Fruit fly (Drosophila melanogaster) whole organism, embryonic: Measurements from ENCODE around the gene sosie.
A peak's percentile ranks its signal among the peaks of the same experiment; 100 is the strongest.

Experiments used
- Bgb ChIP-seq: fragments of 200-800 bp; sonication (Bioruptor generic); IDR thresholded peaks from 2 replicates; pipeline ENCODE4 v1.3.6; 2022; ENCODE audit warnings: missing biosample characterization, missing genetic modification characterization; ENCODE audit not compliant: partially characterized antibody
- CG12071 ChIP-seq: fragments of 200-800 bp; sonication (Bioruptor generic); optimal IDR thresholded peaks from 3 replicates; lab custom pipeline; 2018; ENCODE audit warnings: missing biosample characterization, mild to moderate bottlenecking, missing genetic modification characterization
- CG1233 ChIP-seq: fragments of 200-800 bp; sonication (Bioruptor generic); optimal IDR thresholded peaks from 4 replicates; lab custom pipeline; 2018; ENCODE audit warnings: missing biosample characterization, mild to moderate bottlenecking, missing genetic modification characterization
- CG15696 ChIP-seq: fragments of 200-800 bp; sonication (Bioruptor generic); optimal IDR thresholded peaks from 2 replicates; lab custom pipeline; 2019; ENCODE audit warnings: missing biosample characterization, mild to moderate bottlenecking, missing genetic modification characterization, moderate library complexity
- CG18011 ChIP-seq: fragments of 200-800 bp; sonication (Bioruptor generic); optimal IDR thresholded peaks from 2 replicates; lab custom pipeline; 2017; ENCODE audit warnings: missing biosample characterization, missing genetic modification characterization, mild to moderate bottlenecking, moderate library complexity, missing genotype
- CG18262 ChIP-seq: fragments of 200-800 bp; optimal IDR thresholded peaks from 3 replicates; lab custom pipeline; 2019; ENCODE audit warnings: missing biosample characterization, mild to moderate bottlenecking, missing genetic modification characterization, moderate library complexity
- CG2678 ChIP-seq: fragments of 200-800 bp; sonication (Bioruptor generic); optimal IDR thresholded peaks from 3 replicates; lab custom pipeline; 2019; ENCODE audit warnings: missing biosample characterization, mild to moderate bottlenecking, missing genetic modification characterization, moderate library complexity
- CG30403 ChIP-seq: fragments of 200-800 bp; sonication (Bioruptor generic); optimal IDR thresholded peaks from 3 replicates; lab custom pipeline; 2016; ENCODE audit warnings: missing biosample characterization, missing genetic modification characterization
- CG33213 ChIP-seq: fragments of 200-800 bp; sonication (Bioruptor generic); optimal IDR thresholded peaks from 3 replicates; lab custom pipeline; 2016; ENCODE audit warnings: missing biosample characterization, missing genetic modification characterization
- CG4707 ChIP-seq: fragments of 200-800 bp; sonication (Bioruptor generic); optimal IDR thresholded peaks from 2 replicates; lab custom pipeline; 2018; ENCODE audit warnings: missing biosample characterization, mild to moderate bottlenecking, missing genetic modification characterization, moderate library complexity
- CG8281 ChIP-seq: fragments of 200-800 bp; sonication (Bioruptor generic); optimal IDR thresholded peaks from 2 replicates; lab custom pipeline; 2018; ENCODE audit warnings: missing biosample characterization, mild to moderate bottlenecking, missing genetic modification characterization, moderate library complexity
- CG8478 ChIP-seq: fragments of >200 bp; optimal IDR thresholded peaks from 2 replicates; lab custom pipeline; 2018
- CHES-1-like ChIP-seq: fragments of 200-800 bp; sonication (Bioruptor generic); optimal IDR thresholded peaks from 2 replicates; lab custom pipeline; 2016; ENCODE audit warnings: missing biosample characterization, missing genetic modification characterization
- D ChIP-seq, 2 experiments: fragments of 200-800 bp in 1 of 2; fragments of >200 bp in 1 of 2; sonication (Bioruptor generic) in 1 of 2; optimal IDR thresholded peaks; 2 replicates in 1 of 2; 3 replicates in 1 of 2; lab custom pipeline; 2017; ENCODE audit warnings: mild to moderate bottlenecking in 1 of 2, missing biosample characterization in 1 of 2, missing genetic modification characterization in 1 of 2, missing genetic modification reagents in 1 of 2
- D19A ChIP-seq: fragments of 200-800 bp; optimal IDR thresholded peaks from 3 replicates; lab custom pipeline; 2019; ENCODE audit warnings: missing biosample characterization, mild to moderate bottlenecking, missing genetic modification characterization, moderate library complexity
- Deaf1 ChIP-seq: fragments of 200-800 bp; optimal IDR thresholded peaks from 3 replicates; lab custom pipeline; 2019; ENCODE audit warnings: missing biosample characterization, mild to moderate bottlenecking, missing genetic modification characterization, moderate library complexity
- Ets97D ChIP-seq: fragments of 200-800 bp; sonication (Bioruptor generic); optimal IDR thresholded peaks from 3 replicates; lab custom pipeline; 2016; ENCODE audit warnings: missing biosample characterization, missing genetic modification characterization
- Fer1 ChIP-seq: fragments of 200-800 bp; sonication (Bioruptor generic); optimal IDR thresholded peaks from 2 replicates; lab custom pipeline; 2017; ENCODE audit warnings: missing biosample characterization, mild to moderate bottlenecking, missing genetic modification characterization
- Fer2 ChIP-seq: fragments of 200-800 bp; sonication (Bioruptor generic); optimal IDR thresholded peaks from 2 replicates; lab custom pipeline; 2018; ENCODE audit warnings: missing biosample characterization, mild to moderate bottlenecking, missing genetic modification characterization, moderate library complexity
- H2.0 ChIP-seq: fragments of 200-800 bp; sonication (Bioruptor generic); IDR thresholded peaks from 2 replicates; pipeline ENCODE4 v1.3.6; 2022; ENCODE audit warnings: missing biosample characterization, missing genetic modification characterization
- HmgZ ChIP-seq: fragments of 200-800 bp; sonication (Bioruptor generic); optimal IDR thresholded peaks from 2 replicates; lab custom pipeline; 2018; ENCODE audit warnings: missing biosample characterization, mild to moderate bottlenecking, missing genetic modification characterization
- Hr78 ChIP-seq, 2 experiments: fragments of 200-800 bp in 1 of 2; fragments of >200 bp in 1 of 2; sonication (Bioruptor generic) in 1 of 2; optimal IDR thresholded peaks; 2 replicates each; lab custom pipeline; 2017 to 2019; ENCODE audit warnings: missing biosample characterization in 2 of 2, missing genetic modification characterization in 2 of 2, mild to moderate bottlenecking in 1 of 2, moderate library complexity in 1 of 2
- Max ChIP-seq: fragments of 200-800 bp; sonication (Bioruptor generic); optimal IDR thresholded peaks from 2 replicates; lab custom pipeline; 2016; ENCODE audit warnings: missing biosample characterization, mild to moderate bottlenecking, missing genetic modification characterization
- Rfx ChIP-seq: fragments of 200-800 bp; sonication (Bioruptor generic); IDR thresholded peaks from 2 replicates; pipeline ENCODE4 v1.3.6; 2022; ENCODE audit warnings: missing biosample characterization, missing genetic modification characterization
- Scr ChIP-seq: fragments of 200-800 bp; sonication (Bioruptor generic); IDR thresholded peaks from 2 replicates; pipeline ENCODE4 v1.3.6; 2022; ENCODE audit warnings: missing biosample characterization, missing genetic modification characterization; ENCODE audit not compliant: partially characterized antibody
- TFAM ChIP-seq: fragments of 200-800 bp; sonication (Bioruptor generic); optimal IDR thresholded peaks from 2 replicates; lab custom pipeline; 2017; ENCODE audit warnings: missing biosample characterization, missing genetic modification characterization, inconsistent platforms
- Xbp1 ChIP-seq: fragments of 200-800 bp; sonication (Bioruptor generic); optimal IDR thresholded peaks from 3 replicates; lab custom pipeline; 2016; ENCODE audit warnings: missing biosample characterization, mild to moderate bottlenecking, missing genetic modification characterization
- ci ChIP-seq: fragments of 200-800 bp; sonication (Bioruptor generic); IDR thresholded peaks from 3 replicates; pipeline ENCODE4 v1.3.6; 2022; ENCODE audit warnings: missing biosample characterization, missing genetic modification characterization
- crp ChIP-seq, 2 experiments: fragments of 200-800 bp; sonication (Bioruptor generic); optimal IDR thresholded peaks; 2 replicates in 1 of 2; 3 replicates in 1 of 2; lab custom pipeline; 2017; ENCODE audit warnings: missing biosample characterization in 2 of 2, missing genetic modification characterization in 2 of 2, mild to moderate bottlenecking in 1 of 2, moderate library complexity in 1 of 2
- dmrt11E ChIP-seq: fragments of 200-800 bp; sonication (Bioruptor generic); optimal IDR thresholded peaks from 3 replicates; lab custom pipeline; 2018; ENCODE audit warnings: missing biosample characterization, mild to moderate bottlenecking, missing genetic modification characterization, moderate library complexity
- en ChIP-seq: fragments of 200-800 bp; sonication (Bioruptor generic); optimal IDR thresholded peaks from 2 replicates; lab custom pipeline; 2016; ENCODE audit warnings: missing biosample characterization, missing genetic modification characterization
- ewg ChIP-seq: fragments of 200-800 bp; sonication (Bioruptor generic); optimal IDR thresholded peaks from 3 replicates; lab custom pipeline; 2017; ENCODE audit warnings: mild to moderate bottlenecking, missing biosample characterization, missing genetic modification reagents, missing genetic modification characterization
- h ChIP-seq: fragments of >200 bp; optimal IDR thresholded peaks from 2 replicates; lab custom pipeline; 2017
- ham ChIP-seq: fragments of 200-800 bp; sonication (Bioruptor generic); IDR thresholded peaks from 2 replicates; pipeline ENCODE4 v1.3.6; 2022; ENCODE audit warnings: missing biosample characterization, missing genetic modification characterization
- hb ChIP-seq: fragments of 200-800 bp; sonication (Bioruptor generic); IDR thresholded peaks from 3 replicates; pipeline ENCODE4 v1.3.6; 2022; ENCODE audit warnings: missing biosample characterization, missing genetic modification characterization; ENCODE audit not compliant: partially characterized antibody
- hkb ChIP-seq, 2 experiments: fragments of 200-800 bp in 1 of 2; fragments of >200 bp in 1 of 2; sonication (Bioruptor generic) in 1 of 2; IDR thresholded peaks in 1 of 2; optimal IDR thresholded peaks in 1 of 2; 2 replicates each; pipeline versions ENCODE4 v1.3.6 to Lab custom; 2017 to 2022; ENCODE audit warnings: missing biosample characterization in 1 of 2, missing genetic modification characterization in 1 of 2
- mam ChIP-seq: fragments of 200-800 bp; sonication (Bioruptor generic); optimal IDR thresholded peaks from 3 replicates; lab custom pipeline; 2016; ENCODE audit warnings: missing biosample characterization, missing genetic modification characterization
- mld ChIP-seq: fragments of 200-800 bp; sonication (Bioruptor generic); IDR thresholded peaks from 3 replicates; pipeline ENCODE4 v1.3.6; 2022; ENCODE audit warnings: missing biosample characterization, missing genetic modification characterization; ENCODE audit not compliant: partially characterized antibody
- onecut ChIP-seq: fragments of 200-800 bp; sonication (Bioruptor generic); IDR thresholded peaks from 2 replicates; pipeline ENCODE4 v1.3.6; 2022; ENCODE audit warnings: missing biosample characterization, missing genetic modification characterization
- sc ChIP-seq, 3 experiments: fragments of >200 bp in 2 of 3; fragments of 200-800 bp in 1 of 3; sonication (Bioruptor generic) in 1 of 3; optimal IDR thresholded peaks; 2 replicates in 2 of 3; 3 replicates in 1 of 3; lab custom pipeline; 2017; ENCODE audit warnings: mild to moderate bottlenecking in 1 of 3, missing biosample characterization in 1 of 3, missing genetic modification characterization in 1 of 3, missing genetic modification reagents in 1 of 3
- sens-2 ChIP-seq: fragments of 200-800 bp; sonication (Bioruptor generic); IDR thresholded peaks from 2 replicates; pipeline ENCODE4 v1.3.6; 2022; ENCODE audit warnings: missing biosample characterization, missing genetic modification characterization
- sisA ChIP-seq: fragments of 200-800 bp; sonication (Bioruptor generic); IDR thresholded peaks from 2 replicates; pipeline ENCODE4 v1.3.6; 2022; ENCODE audit warnings: missing biosample characterization, missing genetic modification characterization
- so ChIP-seq: fragments of 200-800 bp; sonication (Bioruptor generic); IDR thresholded peaks from 3 replicates; pipeline ENCODE4 v1.3.6; 2022; ENCODE audit warnings: missing biosample characterization, missing genetic modification characterization

sosie gene

DNA sequence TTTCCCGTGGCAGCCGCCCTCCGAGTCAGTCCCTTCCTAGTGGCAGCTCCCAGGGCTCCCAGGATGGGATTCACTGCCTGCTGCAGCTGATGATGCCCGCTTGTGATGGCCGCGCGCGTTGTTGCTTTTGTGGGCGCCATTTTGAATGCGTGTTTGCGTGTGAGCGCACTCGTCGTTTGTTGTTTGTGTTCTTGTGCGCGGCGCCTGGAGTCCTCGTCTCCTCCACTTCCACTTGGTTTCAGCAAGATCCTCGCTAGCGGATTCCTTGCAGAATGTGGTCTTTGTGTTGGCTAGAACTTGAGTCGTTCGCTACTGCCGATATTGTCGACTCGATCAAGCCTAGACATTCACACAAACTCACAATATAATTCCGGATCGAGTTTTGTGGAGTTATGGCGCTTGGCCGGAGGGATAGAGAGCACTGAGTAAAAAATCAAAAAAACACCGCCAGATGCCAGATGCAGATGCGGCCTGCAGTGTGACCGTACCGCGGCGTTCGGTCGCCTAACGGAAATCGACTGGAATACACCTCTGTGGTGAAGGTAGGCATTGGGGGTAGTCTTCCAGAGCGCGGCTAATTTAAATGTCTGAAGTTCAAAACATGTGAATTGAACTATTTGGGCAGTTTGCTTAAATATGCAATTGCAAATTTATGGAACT lies 36.8 kb downstream of the sosie start, which contains the start of gene CycB3 (continued):
- no peak for TF ChIP-seq h (lab: Kevin White, UChicago)

DNA sequence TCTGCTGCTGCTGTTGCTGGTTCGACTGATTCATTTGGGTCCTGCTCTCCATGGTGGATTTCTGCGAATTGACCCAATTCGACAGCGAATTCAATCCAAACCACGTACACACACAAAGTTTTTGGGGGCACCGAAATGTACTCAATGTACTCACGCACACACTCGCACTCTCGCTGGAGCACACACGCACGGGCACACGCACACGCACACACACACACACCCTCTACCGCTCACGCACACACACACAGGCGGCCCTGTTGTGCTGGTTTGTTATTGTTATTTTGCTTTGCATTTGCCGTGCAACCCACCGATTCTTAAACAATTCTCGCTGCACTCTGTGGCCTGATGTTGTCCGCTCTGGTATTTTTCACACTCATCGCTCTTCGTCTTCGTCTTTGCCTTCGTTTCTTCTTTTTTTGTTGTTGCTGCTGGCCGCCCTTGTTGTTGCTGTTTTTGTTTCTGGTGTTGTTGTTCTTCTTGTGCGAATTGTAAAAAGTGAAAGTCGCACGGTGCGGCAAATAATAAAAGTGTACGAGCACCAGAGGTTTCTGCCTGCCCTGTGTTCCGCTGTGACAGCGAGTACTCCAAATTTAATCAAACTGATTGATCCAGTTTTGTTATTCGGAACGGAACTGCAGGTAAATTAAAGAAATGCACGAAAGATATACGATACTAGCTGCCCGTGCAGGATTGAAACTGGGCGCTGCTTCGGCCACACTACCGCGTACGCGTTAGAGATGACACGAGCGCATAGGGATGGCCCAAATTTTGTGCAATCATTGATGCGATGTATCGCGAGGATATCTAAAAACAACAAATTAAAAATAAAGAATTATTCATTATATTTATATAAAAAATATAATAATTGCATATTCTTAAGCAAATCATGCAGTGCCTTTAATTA lies 42.4 kb downstream of the sosie start, which contains the start of gene CG3744:
TSS of gene CG3744 (minus strand) at position 716 of the 904 bp plus-strand sequence.
- TF ChIP-seq sisA (GFP tag; lab: Robert Waterston, UW) = peak; percentile 94
- TF ChIP-seq CG8478 = peak; percentile 92
- peak; percentile 11 for TF ChIP-seq CG4707 (GFP tag; lab: Kevin White, UChicago)
- no peak for TF ChIP-seq Hr78 (GFP tag; optimal IDR thresholded peaks at IDR 0.05; lab: Kevin White, UChicago)
- TF ChIP-seq CG8281 (tag; lab: Kevin White, UChicago) = peak; percentile 67
- TF ChIP-seq Deaf1 (tag; lab: Kevin White, UChicago) = peak; percentile 65
- TF ChIP-seq Fer2 (tag; lab: Kevin White, UChicago) = peak; percentile 91
- TF ChIP-seq dmrt11E (tag; lab: Kevin White, UChicago) = peak; percentile 86
- no peak for TF ChIP-seq D (optimal IDR thresholded peaks at IDR 0.05; lab: Kevin White, UChicago)
- TF ChIP-seq D (GFP tag; optimal IDR thresholded peaks at IDR 0.05; lab: Kevin White, UChicago) = peak; percentile 76
- no peak for TF ChIP-seq hkb (optimal IDR thresholded peaks at IDR 0.05; lab: Kevin White, UChicago)
- peak; percentile 89 for TF ChIP-seq hkb (GFP tag; IDR thresholded peaks at IDR 0.05; lab: Robert Waterston, UW)
- TF ChIP-seq ham (GFP tag; lab: Robert Waterston, UW) = peak; percentile 52; the same call in 1 of the 2 replicates
- TF ChIP-seq CG1233 (GFP tag; lab: Kevin White, UChicago) = peak; percentile 91
- peak; percentile 81 for TF ChIP-seq CG33213 (GFP tag; lab: Kevin White, UChicago)
- TF ChIP-seq ewg = peak; percentile 78
- TF ChIP-seq CHES-1-like (GFP tag; lab: Kevin White, UChicago) = peak; percentile 53
- TF ChIP-seq crp (GFP tag; optimal IDR thresholded peaks at IDR 0.05; lab: Kevin White, UChicago) = no peak
- TF ChIP-seq Fer1 (GFP tag; lab: Kevin White, UChicago) = peak; percentile 85
- no peak for TF ChIP-seq sc (optimal IDR thresholded peaks at IDR 0.05; lab: Kevin White, UChicago)
- TF ChIP-seq sc (GFP tag; optimal IDR thresholded peaks at IDR 0.05; lab: Kevin White, UChicago) = peak; percentile 64
- peak; percentile 95 for TF ChIP-seq ci (GFP tag; lab: Robert Waterston, UW)
- TF ChIP-seq Ets97D (GFP tag; lab: Kevin White, UChicago) = peak; percentile 60
- peak; percentile 94 for TF ChIP-seq so (GFP tag; lab: Robert Waterston, UW)
- TF ChIP-seq H2.0 (GFP tag; lab: Robert Waterston, UW) = peak; percentile 94
- TF ChIP-seq CG18262 (tag; lab: Kevin White, UChicago) = peak; percentile 89
- TF ChIP-seq hb = peak; percentile 87
- TF ChIP-seq TFAM (GFP tag; lab: Kevin White, UChicago) = peak; percentile 19
- peak; percentile 90 for TF ChIP-seq mam (GFP tag; lab: Kevin White, UChicago)
- TF ChIP-seq Xbp1 (GFP tag; lab: Kevin White, UChicago) = peak; percentile 94
- TF ChIP-seq onecut = peak; percentile 88
- peak; percentile 54 for TF ChIP-seq Max (GFP tag; lab: Kevin White, UChicago)
- no peak for TF ChIP-seq en (GFP tag; lab: Kevin White, UChicago)
- peak; percentile 92 for TF ChIP-seq CG30403 (GFP tag; lab: Kevin White, UChicago)
- peak; percentile 95 for TF ChIP-seq Bgb (GFP tag; lab: Robert Waterston, UW)
- TF ChIP-seq CG12071 = peak; percentile 69
- peak; percentile 73 for TF ChIP-seq CG18011 (GFP tag; lab: Kevin White, UChicago)
- TF ChIP-seq sens-2 (GFP tag; lab: Robert Waterston, UW) = peak; percentile 90
- TF ChIP-seq Scr (GFP tag; lab: Robert Waterston, UW) = peak; percentile 97
- TF ChIP-seq mld (GFP tag; lab: Robert Waterston, UW) = peak; percentile 84
- TF ChIP-seq Rfx (GFP tag; lab: Robert Waterston, UW) = peak; percentile 99
- peak; percentile 73 for TF ChIP-seq HmgZ (tag; lab: Kevin White, UChicago)
- peak; percentile 90 for TF ChIP-seq CG2678 (tag; lab: Kevin White, UChicago)
- TF ChIP-seq CG15696 (tag; lab: Kevin White, UChicago) = peak; percentile 91
- peak; percentile 80 for TF ChIP-seq D19A
